Fruit fly (Drosophila melanogaster) whole organism, adult: ENCODE data around the gene CG2540.

Experiments used
- CG12768 ChIP-seq: fragments of 200-800 bp; sonication (Bioruptor generic); optimal IDR thresholded peaks from 2 replicates; lab custom pipeline; 2017; ENCODE audit warnings: missing biosample characterization, missing genetic modification characterization, mild to moderate bottlenecking, moderate library complexity, missing genetic modification reagents
- CG5204 ChIP-seq: fragments of 200-800 bp; sonication (Bioruptor generic); optimal IDR thresholded peaks from 2 replicates; lab custom pipeline; 2016; ENCODE audit warnings: missing biosample characterization, missing genetic modification characterization
- CG7045 ChIP-seq: fragments of 200-800 bp; sonication (Bioruptor generic); optimal IDR thresholded peaks from 2 replicates; lab custom pipeline; 2017; ENCODE audit warnings: missing biosample characterization, mild to moderate bottlenecking, missing genetic modification characterization
- Crg-1 ChIP-seq: fragments of 200-800 bp; sonication (Bioruptor generic); optimal IDR thresholded peaks from 2 replicates; lab custom pipeline; 2016; ENCODE audit warnings: missing biosample characterization, missing genetic modification characterization
- kay ChIP-seq: fragments of 200-800 bp; sonication (Bioruptor generic); peaks from one replicate; lab custom pipeline; 2016; ENCODE audit warnings: missing biosample characterization, missing genetic modification characterization, borderline replicate concordance
- ovo ChIP-seq: fragments of 200-800 bp; sonication (Bioruptor generic); optimal IDR thresholded peaks from 2 replicates; lab custom pipeline; 2016; ENCODE audit warnings: missing biosample characterization, missing genetic modification characterization

DNA sequence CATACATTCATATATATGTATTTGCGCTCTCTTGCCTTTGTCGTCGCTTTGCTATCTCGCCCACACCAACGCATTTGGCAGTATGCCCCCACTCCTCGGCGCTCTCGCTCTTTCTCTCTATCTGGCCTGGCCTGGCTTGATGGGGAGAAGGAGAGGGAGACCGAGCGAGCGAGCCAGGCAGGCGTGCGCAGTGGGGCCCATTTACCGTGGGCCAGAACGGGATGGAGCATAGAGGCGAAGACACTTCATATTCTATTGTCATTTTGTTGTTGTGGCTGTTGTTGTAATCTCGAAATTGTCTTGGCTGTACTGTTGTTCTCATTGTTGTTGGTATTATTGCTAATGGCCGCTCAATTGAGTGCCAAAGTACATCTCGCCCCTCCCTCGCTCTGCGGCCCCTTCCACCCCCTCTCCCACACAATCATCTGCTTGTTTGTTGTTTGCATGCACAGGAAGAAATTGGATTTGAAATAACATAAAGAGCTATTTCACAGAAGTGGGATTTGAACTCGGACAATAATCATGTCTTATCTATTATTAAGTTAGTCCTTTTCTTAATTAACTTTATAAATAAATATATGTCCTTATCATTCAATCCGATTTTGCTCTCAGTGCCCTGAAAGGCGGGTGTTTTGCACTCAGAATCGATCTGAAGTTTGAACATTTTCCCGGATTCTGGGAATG is 35.6 kb downstream of the CG2540 start:
- TF ChIP-seq ovo (GFP tag; lab: Kevin White, UChicago) (peak; percentile 80), Crg-1 (peak; percentile 81), kay (GFP tag; lab: Kevin White, UChicago) (peak; percentile 37), CG12768 (GFP tag; lab: Kevin White, UChicago) (peak; percentile 85), CG7045 (peak; percentile 77), CG5204 (GFP tag; lab: Kevin White, UChicago) (peak; percentile 76)
